Worm (Caenorhabditis elegans) whole organism, late embryonic: ENCODE data around the gene pgp-1.

Source experiments
- C08G9.2 ChIP-seq: sonication (generic microtip); optimal IDR thresholded peaks from 2 replicates; lab custom pipeline; 2016; ENCODE audit warnings: mild to moderate bottlenecking, missing genetic modification characterization, moderate library complexity, missing compliant biosample characterization
- C38D4.7 ChIP-seq: fragments of 200-800 bp; sonication (Bioruptor generic); optimal IDR thresholded peaks from 2 replicates; lab custom pipeline; 2018; ENCODE audit warnings: mild to moderate bottlenecking, missing genetic modification characterization, moderate library complexity, missing compliant biosample characterization
- ahr-1 ChIP-seq: sonication (generic microtip); optimal IDR thresholded peaks from 2 replicates; lab custom pipeline; 2016; ENCODE audit warnings: missing genetic modification characterization, missing compliant biosample characterization
- ama-1 ChIP-seq: fragments of 150-350 bp; optimal IDR thresholded peaks from 2 replicates; lab custom pipeline; 2014
- ceh-14 ChIP-seq: sonication (generic microtip); optimal IDR thresholded peaks from 2 replicates; lab custom pipeline; 2016; ENCODE audit warnings: missing genotype, missing genetic modification characterization, missing compliant biosample characterization
- ceh-19 ChIP-seq: fragments of 200-800 bp; sonication (Bioruptor generic); optimal IDR thresholded peaks from 2 replicates; lab custom pipeline; 2018; ENCODE audit warnings: mild to moderate bottlenecking, missing genetic modification characterization, missing compliant biosample characterization
- ceh-2 ChIP-seq: sonication (generic microtip); optimal IDR thresholded peaks from 2 replicates; lab custom pipeline; 2016; ENCODE audit warnings: missing genotype, missing genetic modification characterization, missing compliant biosample characterization
- ceh-22 ChIP-seq: sonication (generic microtip); optimal IDR thresholded peaks from 2 replicates; lab custom pipeline; 2017; ENCODE audit warnings: missing biosample characterization, missing genetic modification characterization
- ceh-30 ChIP-seq: fragments of 150-350 bp; optimal IDR thresholded peaks from 2 replicates; lab custom pipeline; 2014; ENCODE audit warnings: missing biosample characterization, missing genetic modification characterization
- ceh-31 ChIP-seq: sonication (generic microtip); optimal IDR thresholded peaks from 2 replicates; lab custom pipeline; 2016; ENCODE audit warnings: missing genetic modification characterization, missing compliant biosample characterization
- ceh-48 ChIP-seq: sonication (generic microtip); optimal IDR thresholded peaks from 2 replicates; lab custom pipeline; 2016; ENCODE audit warnings: missing genetic modification characterization, inconsistent platforms, missing compliant biosample characterization
- ceh-6 ChIP-seq: fragments of 200-800 bp; sonication (Bioruptor generic); optimal IDR thresholded peaks from 2 replicates; lab custom pipeline; 2018; ENCODE audit warnings: mild to moderate bottlenecking, missing genetic modification characterization, missing compliant biosample characterization
- ceh-9 ChIP-seq: sonication (generic microtip); optimal IDR thresholded peaks from 2 replicates; lab custom pipeline; 2016; ENCODE audit warnings: mild to moderate bottlenecking, missing genetic modification characterization, inconsistent platforms, missing compliant biosample characterization
- che-1 ChIP-seq: sonication (generic microtip); optimal IDR thresholded peaks from 2 replicates; lab custom pipeline; 2016; ENCODE audit warnings: mild to moderate bottlenecking, missing genetic modification characterization, missing compliant biosample characterization
- dve-1 ChIP-seq: sonication (generic microtip); optimal IDR thresholded peaks from 2 replicates; lab custom pipeline; 2017; ENCODE audit warnings: antibody characterized with exemption, mild to moderate bottlenecking, missing genetic modification characterization, missing compliant biosample characterization
- fax-1 ChIP-seq: sonication (generic microtip); optimal IDR thresholded peaks from 2 replicates; lab custom pipeline; 2016; ENCODE audit warnings: missing genotype, missing genetic modification characterization, missing compliant biosample characterization
- fkh-10 ChIP-seq: fragments of 150-350 bp; optimal IDR thresholded peaks from 2 replicates; lab custom pipeline; 2014; ENCODE audit warnings: missing biosample characterization, missing genetic modification reagents, missing genetic modification characterization
- hlh-15 ChIP-seq: sonication (generic microtip); optimal IDR thresholded peaks from 2 replicates; lab custom pipeline; 2016; ENCODE audit warnings: missing genetic modification characterization, missing compliant biosample characterization
- hlh-8 ChIP-seq: sonication (generic microtip); optimal IDR thresholded peaks from 2 replicates; lab custom pipeline; 2016; ENCODE audit warnings: missing genotype, missing genetic modification characterization, missing compliant biosample characterization
- madf-2 ChIP-seq: sonication (generic microtip); optimal IDR thresholded peaks from 2 replicates; lab custom pipeline; 2017; ENCODE audit warnings: missing genetic modification characterization, missing compliant biosample characterization
- nhr-11 ChIP-seq: fragments of 150-350 bp; optimal IDR thresholded peaks from 2 replicates; lab custom pipeline; 2014; ENCODE audit warnings: missing biosample characterization, missing genetic modification characterization
- nhr-232 ChIP-seq: sonication (generic microtip); optimal IDR thresholded peaks from 2 replicates; lab custom pipeline; 2016; ENCODE audit warnings: missing genetic modification characterization, missing compliant biosample characterization
- odd-2 ChIP-seq: sonication (generic microtip); optimal IDR thresholded peaks from 2 replicates; lab custom pipeline; 2017; ENCODE audit warnings: antibody characterized with exemption, mild to moderate bottlenecking, missing genetic modification characterization, missing compliant biosample characterization
- pat-9 ChIP-seq: fragments of 200-800 bp; sonication (Bioruptor generic); optimal IDR thresholded peaks from 2 replicates; lab custom pipeline; 2018; ENCODE audit warnings: mild to moderate bottlenecking, missing genetic modification characterization, moderate library complexity, missing compliant biosample characterization
- pha-4 ChIP-seq: fragments of 150-350 bp; optimal IDR thresholded peaks from 2 replicates; lab custom pipeline; 2018; ENCODE audit warnings: missing biosample characterization, missing genetic modification reagents, missing genetic modification characterization
- pros-1 ChIP-seq: fragments of 150-350 bp; optimal IDR thresholded peaks from 2 replicates; lab custom pipeline; 2014; ENCODE audit warnings: missing biosample characterization, missing genetic modification reagents, missing genetic modification characterization
- ref-2 ChIP-seq: sonication (generic microtip); optimal IDR thresholded peaks from 2 replicates; lab custom pipeline; 2016; ENCODE audit warnings: missing genetic modification characterization, missing compliant biosample characterization
- sox-2 ChIP-seq: fragments of 200-800 bp; sonication (Bioruptor generic); IDR thresholded peaks from 2 replicates; pipeline ENCODE4 v1.3.6; 2022; ENCODE audit warnings: missing genetic modification reagents, missing genetic modification characterization, missing compliant biosample characterization
- sox-4 ChIP-seq: sonication (generic microtip); optimal IDR thresholded peaks from 2 replicates; lab custom pipeline; 2017; ENCODE audit warnings: mild to moderate bottlenecking, missing genetic modification characterization, inconsistent platforms, missing compliant biosample characterization
- tbx-7 ChIP-seq: sonication (generic microtip); optimal IDR thresholded peaks from 2 replicates; lab custom pipeline; 2016; ENCODE audit warnings: missing genotype, missing genetic modification characterization, missing compliant biosample characterization
- ttx-3 ChIP-seq: sonication (generic microtip); optimal IDR thresholded peaks from 2 replicates; lab custom pipeline; 2016; ENCODE audit warnings: missing genetic modification reagents, missing genetic modification characterization, missing compliant biosample characterization
- unc-42 ChIP-seq: sonication (generic microtip); optimal IDR thresholded peaks from 2 replicates; lab custom pipeline; 2016; ENCODE audit warnings: missing genotype, missing genetic modification characterization, missing compliant biosample characterization
- unc-55 ChIP-seq: sonication (generic microtip); optimal IDR thresholded peaks from 2 replicates; lab custom pipeline; 2017; ENCODE audit warnings: missing biosample characterization, missing genetic modification reagents, missing genetic modification characterization
- unc-86 ChIP-seq: sonication (generic microtip); optimal IDR thresholded peaks from 2 replicates; lab custom pipeline; 2016; ENCODE audit warnings: missing genetic modification characterization, missing compliant biosample characterization
- zip-5 ChIP-seq: sonication (generic microtip); optimal IDR thresholded peaks from 2 replicates; lab custom pipeline; 2016; ENCODE audit warnings: missing genetic modification characterization, missing compliant biosample characterization
- ztf-16 ChIP-seq: sonication (generic microtip); optimal IDR thresholded peaks from 2 replicates; lab custom pipeline; 2017; ENCODE audit warnings: missing genetic modification characterization, missing compliant biosample characterization

pgp-1 gene

ce11 chrIV:12584146-12584545 lies 14.8 kb downstream of the pgp-1 start (continued):
- TF ChIP-seq sox-4 (no peak), madf-2 (tag; lab: Kevin White, UChicago) (no peak), ceh-30 (tag; lab: Kevin White, UChicago) (no peak), pha-4 (tag; lab: Kevin White, UChicago) (no peak), ttx-3 (tag; lab: Kevin White, UChicago) (no peak), C08G9.2 (tag; lab: Kevin White, UChicago) (no peak), ceh-14 (no peak), ceh-31 (peak; percentile 74), odd-2 (tag; lab: Kevin White, UChicago) (no peak), hlh-15 (tag; lab: Kevin White, UChicago) (no peak), dve-1 (tag; lab: Kevin White, UChicago) (no peak), ahr-1 (tag; lab: Kevin White, UChicago) (no peak)

ce11 chrIV:12583181-12583580 lies 15.8 kb downstream of the pgp-1 start:
- no peak for TF ChIP-seq fax-1 (tag; lab: Kevin White, UChicago)
- TF ChIP-seq ztf-16 = no peak
- TF ChIP-seq sox-2 (GFP tag; lab: Robert Waterston, UW) = no peak
- TF ChIP-seq unc-42 (tag; lab: Kevin White, UChicago) = peak; percentile 60
- TF ChIP-seq fkh-10 (GFP tag; lab: Kevin White, UChicago) = no peak
- peak; percentile 21 for TF ChIP-seq ceh-31
- no peak for TF ChIP-seq ama-1
- TF ChIP-seq hlh-8 (tag; lab: Kevin White, UChicago) = no peak
- TF ChIP-seq, all 69 proteins: peak for 2

- no peak for TF ChIP-seq ztf-16
Observed at ce11 chrIV:12581046-12581445, 17.9 kb downstream of the pgp-1 start, which contains the start of gene K08E7.6. Gene K08E7.6 (minus strand): TSS chrIV:12581146.

- TF ChIP-seq pha-4 (tag; lab: Kevin White, UChicago) (no peak), C08G9.2 (tag; lab: Kevin White, UChicago) (no peak), nhr-11 (tag; lab: Kevin White, UChicago) (no peak), ceh-22 (no peak), zip-5 (tag; lab: Kevin White, UChicago) (no peak), ahr-1 (tag; lab: Kevin White, UChicago) (no peak), ceh-31 (no peak), che-1 (tag; lab: Kevin White, UChicago) (no peak), pat-9 (no peak), nhr-232 (tag; lab: Kevin White, UChicago) (no peak), ceh-2 (no peak)
Observed at ce11 chrIV:12574265-12574664, 24.7 kb downstream of the pgp-1 start.

DNA sequence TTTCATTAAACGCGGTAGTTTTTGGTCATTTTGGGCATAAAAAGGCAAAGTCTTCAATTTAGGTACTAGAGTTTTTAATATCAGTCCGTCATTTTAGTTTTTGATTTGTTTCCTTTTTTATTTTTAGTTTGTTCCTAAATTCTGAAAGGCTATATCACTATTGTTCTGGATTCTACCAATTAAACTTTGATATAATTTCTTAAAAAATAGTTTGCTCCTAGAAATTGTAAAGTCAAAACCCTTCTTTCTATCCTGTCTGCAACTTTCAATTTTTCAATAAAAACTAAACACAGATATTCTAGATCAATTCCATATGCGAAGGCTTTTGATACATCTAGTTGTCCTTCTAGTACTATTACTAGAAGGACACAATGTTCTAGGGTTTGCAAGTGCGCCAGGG lies 25.9 kb downstream of the pgp-1 start, which contains the start of gene K08E7.5:
Gene K08E7.5, plus strand, starts transcription at position 301 of the 400 bp plus-strand sequence.
- no peak for TF ChIP-seq C08G9.2 (tag; lab: Kevin White, UChicago)
- TF ChIP-seq unc-55 (GFP tag; lab: Kevin White, UChicago) = no peak
- no peak for TF ChIP-seq ceh-48 (tag; lab: Kevin White, UChicago)
- TF ChIP-seq C38D4.7 (GFP tag; lab: Kevin White, UChicago) = no peak
- no peak for TF ChIP-seq ztf-16
- no peak for TF ChIP-seq pros-1 (tag; lab: Kevin White, UChicago)
- TF ChIP-seq dve-1 (tag; lab: Kevin White, UChicago) = no peak
- no peak for TF ChIP-seq ceh-9 (tag; lab: Kevin White, UChicago)
- no peak for TF ChIP-seq ceh-6 (GFP tag; lab: Kevin White, UChicago)
- no peak for TF ChIP-seq tbx-7
- TF ChIP-seq sox-4 = no peak
- TF ChIP-seq unc-86 (tag; lab: Kevin White, UChicago) = no peak
- no peak for TF ChIP-seq ceh-30 (tag; lab: Kevin White, UChicago)
- TF ChIP-seq pat-9 = no peak
- TF ChIP-seq ceh-22 = no peak
- TF ChIP-seq ref-2 (tag; lab: Kevin White, UChicago) = no peak
- TF ChIP-seq sox-2 (GFP tag; lab: Robert Waterston, UW) = no peak
- no peak for TF ChIP-seq ceh-19 (GFP tag; lab: Kevin White, UChicago)
